Worm (Caenorhabditis elegans) whole organism, L1 larva: Measurements from ENCODE around the gene Y43F8C.5.

Source experiments
- C16A3.4 ChIP-seq: fragments of 150-350 bp; optimal IDR thresholded peaks from 2 replicates; lab custom pipeline; 2014; ENCODE audit warnings: missing biosample characterization, missing genetic modification characterization
- Y116A8C.19 ChIP-seq: sonication (generic microtip); optimal IDR thresholded peaks from 2 replicates; lab custom pipeline; 2016; ENCODE audit warnings: missing compliant biosample characterization, missing genetic modification characterization, borderline replicate concordance
- aha-1 ChIP-seq: fragments of 150-350 bp; optimal IDR thresholded peaks from 2 replicates; lab custom pipeline; 2014; ENCODE audit warnings: missing biosample characterization, missing genetic modification characterization
- ama-1 ChIP-seq: fragments of 150-350 bp; optimal IDR thresholded peaks from 2 replicates; lab custom pipeline; 2014
- blmp-1 ChIP-seq: fragments of 150-350 bp; optimal IDR thresholded peaks from 2 replicates; lab custom pipeline; 2014; ENCODE audit warnings: missing biosample characterization, missing genetic modification characterization
- ceh-63 ChIP-seq: fragments of 200-800 bp; sonication (Bioruptor generic); optimal IDR thresholded peaks from 2 replicates; lab custom pipeline; 2018; ENCODE audit warnings: mild to moderate bottlenecking, missing genetic modification characterization, missing compliant biosample characterization
- ceh-8 ChIP-seq: fragments of 200-800 bp; sonication (Bioruptor generic); optimal IDR thresholded peaks from 2 replicates; lab custom pipeline; 2018; ENCODE audit warnings: mild to moderate bottlenecking, missing genetic modification characterization, moderate library complexity, missing compliant biosample characterization
- ceh-82 ChIP-seq, 3 experiments: fragments of 150-350 bp in 1 of 3; sonication (generic microtip) in 2 of 3; optimal IDR thresholded peaks; 2 replicates each; lab custom pipeline; 2014 to 2017; ENCODE audit warnings: missing biosample characterization in 3 of 3, missing genetic modification characterization in 3 of 3
- ces-1 ChIP-seq: fragments of 150-350 bp; optimal IDR thresholded peaks from 2 replicates; lab custom pipeline; 2014; ENCODE audit warnings: missing biosample characterization, missing genetic modification reagents, missing genetic modification characterization
- dpl-1 ChIP-seq, 3 experiments: fragments of 150-350 bp in 2 of 3; sonication (generic microtip) in 1 of 3; optimal IDR thresholded peaks; 2 replicates each; lab custom pipeline; 2014 to 2017; ENCODE audit warnings: missing biosample characterization in 3 of 3, missing genetic modification characterization in 3 of 3, missing genetic modification reagents in 3 of 3
- efl-1 ChIP-seq, 4 experiments: fragments of 150-350 bp; optimal IDR thresholded peaks in 3 of 4; peaks in 1 of 4; 1 replicate in 1 of 4; 2 replicates in 3 of 4; lab custom pipeline; 2014; ENCODE audit warnings: missing biosample characterization in 2 of 4, missing genetic modification characterization in 2 of 4, missing genetic modification reagents in 2 of 4
- egl-13 ChIP-seq: sonication (generic microtip); optimal IDR thresholded peaks from 2 replicates; lab custom pipeline; 2016; ENCODE audit warnings: missing genotype, missing genetic modification reagents, missing genetic modification characterization, missing compliant biosample characterization
- egl-27 ChIP-seq, 2 experiments: fragments of 150-350 bp in 1 of 2; sonication (generic microtip); optimal IDR thresholded peaks; 3 replicates each; lab custom pipeline; 2017 to 2018; ENCODE audit warnings: missing biosample characterization in 2 of 2, missing genetic modification characterization in 2 of 2, missing genetic modification reagents in 2 of 2
- elt-2 ChIP-seq: sonication (generic microtip); optimal IDR thresholded peaks from 2 replicates; lab custom pipeline; 2016; ENCODE audit warnings: missing genetic modification characterization, mild to moderate bottlenecking, inconsistent platforms, missing compliant biosample characterization, missing genetic modification reagents
- elt-3 ChIP-seq, 6 experiments: fragments of 150-350 bp in 1 of 6; sonication (generic microtip); optimal IDR thresholded peaks; 2 replicates each; lab custom pipeline; 2017 to 2018; ENCODE audit warnings: missing biosample characterization in 6 of 6, missing genetic modification characterization in 6 of 6, inconsistent platforms in 1 of 6
- fkh-4 ChIP-seq: sonication (generic microtip); optimal IDR thresholded peaks from 2 replicates; lab custom pipeline; 2016; ENCODE audit warnings: missing compliant biosample characterization, missing genetic modification characterization, borderline replicate concordance
- fos-1 ChIP-seq: fragments of 150-350 bp; optimal IDR thresholded peaks from 2 replicates; lab custom pipeline; 2014; ENCODE audit warnings: missing biosample characterization, missing genetic modification characterization
- grh-1 ChIP-seq: fragments of 200-800 bp; sonication (Bioruptor generic); IDR thresholded peaks from 2 replicates; pipeline ENCODE4 v1.3.6; 2022; ENCODE audit warnings: missing genetic modification reagents, missing genetic modification characterization, missing compliant biosample characterization
- hlh-4 ChIP-seq: sonication (generic microtip); optimal IDR thresholded peaks from 2 replicates; lab custom pipeline; 2016; ENCODE audit warnings: mild to moderate bottlenecking, missing genetic modification characterization, missing compliant biosample characterization
- irx-1 ChIP-seq: sonication (generic microtip); optimal IDR thresholded peaks from 2 replicates; lab custom pipeline; 2016; ENCODE audit warnings: missing genetic modification characterization, missing compliant biosample characterization
- isw-1 ChIP-seq: fragments of 200-800 bp; sonication (Bioruptor generic); IDR thresholded peaks from 2 replicates; pipeline ENCODE4 v1.3.6; 2022; ENCODE audit warnings: missing genetic modification characterization, missing compliant biosample characterization
- jun-1 ChIP-seq: fragments of 150-350 bp; optimal IDR thresholded peaks from 2 replicates; lab custom pipeline; 2014; ENCODE audit warnings: missing biosample characterization, missing genetic modification reagents, missing genetic modification characterization
- lin-35 ChIP-seq, 2 experiments: fragments of 150-350 bp; optimal IDR thresholded peaks; 2 replicates each; lab custom pipeline; 2014; ENCODE audit warnings: missing biosample characterization in 2 of 2, missing genetic modification characterization in 2 of 2, missing genetic modification reagents in 2 of 2
- lir-3 ChIP-seq: sonication (generic microtip); optimal IDR thresholded peaks from 2 replicates; lab custom pipeline; 2016; ENCODE audit warnings: mild to moderate bottlenecking, missing genetic modification characterization, moderate library complexity, missing compliant biosample characterization; ENCODE audit not compliant: poor library complexity
- lsy-2 ChIP-seq, 2 experiments: fragments of 150-350 bp; optimal IDR thresholded peaks; 2 replicates each; lab custom pipeline; 2014; ENCODE audit warnings: missing biosample characterization in 2 of 2, missing genetic modification characterization in 2 of 2
- mab-9 ChIP-seq: fragments of 200-800 bp; sonication (Bioruptor generic); IDR thresholded peaks from 2 replicates; pipeline ENCODE4 v1.3.6; 2022; ENCODE audit warnings: missing genetic modification reagents, missing genetic modification characterization, missing compliant biosample characterization
- nhr-11 ChIP-seq: fragments of 150-350 bp; optimal IDR thresholded peaks from 2 replicates; lab custom pipeline; 2014; ENCODE audit warnings: missing biosample characterization, missing genetic modification characterization
- nhr-19 ChIP-seq: fragments of 200-800 bp; sonication (Bioruptor generic); conservative IDR thresholded peaks from 2 replicates; pipeline ENCODE4 v1.3.6; 2022; ENCODE audit warnings: missing genetic modification characterization, missing compliant biosample characterization
- nhr-237 ChIP-seq: fragments of 150-350 bp; optimal IDR thresholded peaks from 2 replicates; lab custom pipeline; 2014; ENCODE audit warnings: missing biosample characterization, missing genetic modification characterization
- nhr-28 ChIP-seq: fragments of 150-350 bp; optimal IDR thresholded peaks from 2 replicates; lab custom pipeline; 2014; ENCODE audit warnings: missing biosample characterization, missing genetic modification characterization
- nhr-47 ChIP-seq: sonication (generic microtip); optimal IDR thresholded peaks from 2 replicates; lab custom pipeline; 2016; ENCODE audit warnings: mild to moderate bottlenecking, missing genetic modification characterization, moderate library complexity, missing compliant biosample characterization
- nhr-71 ChIP-seq: sonication (generic microtip); optimal IDR thresholded peaks from 2 replicates; lab custom pipeline; 2016; ENCODE audit warnings: mild to moderate bottlenecking, missing genetic modification characterization, moderate library complexity, missing compliant biosample characterization
- nhr-76 ChIP-seq: sonication (generic microtip); optimal IDR thresholded peaks from 2 replicates; lab custom pipeline; 2017; ENCODE audit warnings: missing biosample characterization, missing genetic modification characterization
- nhr-77 ChIP-seq: fragments of 150-350 bp; optimal IDR thresholded peaks from 2 replicates; lab custom pipeline; 2014; ENCODE audit warnings: missing biosample characterization, missing genetic modification characterization
- nhr-84 ChIP-seq: sonication (generic microtip); optimal IDR thresholded peaks from 2 replicates; lab custom pipeline; 2017; ENCODE audit warnings: missing biosample characterization, missing genetic modification characterization
- nhr-85 ChIP-seq: sonication (generic microtip); peaks from one replicate; lab custom pipeline; 2016; ENCODE audit warnings: missing genetic modification characterization, inconsistent platforms, missing compliant biosample characterization
- pag-3 ChIP-seq: sonication (generic microtip); optimal IDR thresholded peaks from 2 replicates; lab custom pipeline; 2017; ENCODE audit warnings: missing genetic modification characterization, mild to moderate bottlenecking, missing compliant biosample characterization, antibody characterized with exemption, borderline replicate concordance; ENCODE audit not compliant: insufficient read depth
- pax-3 ChIP-seq: fragments of 200-800 bp; sonication (Bioruptor generic); optimal IDR thresholded peaks from 2 replicates; lab custom pipeline; 2018; ENCODE audit warnings: mild to moderate bottlenecking, missing genetic modification characterization, moderate library complexity, missing compliant biosample characterization
- pqm-1 ChIP-seq: sonication (generic microtip); optimal IDR thresholded peaks from 3 replicates; lab custom pipeline; 2017; ENCODE audit warnings: missing biosample characterization, missing genetic modification characterization
- rnt-1 ChIP-seq: sonication (generic microtip); optimal IDR thresholded peaks from 2 replicates; lab custom pipeline; 2016; ENCODE audit warnings: mild to moderate bottlenecking, missing genetic modification characterization, moderate library complexity, missing compliant biosample characterization
- skn-1 ChIP-seq: fragments of 150-350 bp; optimal IDR thresholded peaks from 2 replicates; lab custom pipeline; 2014; ENCODE audit warnings: missing biosample characterization, missing genetic modification characterization
- snpc-4 ChIP-seq: fragments of 150-350 bp; optimal IDR thresholded peaks from 2 replicates; lab custom pipeline; 2014; ENCODE audit warnings: missing biosample characterization, missing genetic modification characterization
- sox-4 ChIP-seq: sonication (generic microtip); optimal IDR thresholded peaks from 2 replicates; lab custom pipeline; 2016; ENCODE audit warnings: missing genetic modification characterization, missing compliant biosample characterization
- sup-37 ChIP-seq: fragments of 200-800 bp; sonication (Bioruptor generic); optimal IDR thresholded peaks from 2 replicates; lab custom pipeline; 2018; ENCODE audit warnings: mild to moderate bottlenecking, missing genetic modification characterization, missing compliant biosample characterization
- unc-30 ChIP-seq: sonication (generic microtip); optimal IDR thresholded peaks from 2 replicates; lab custom pipeline; 2017; ENCODE audit warnings: missing biosample characterization, missing genetic modification characterization
- unc-98 ChIP-seq: fragments of 200-800 bp; sonication (Bioruptor generic); IDR thresholded peaks from 2 replicates; pipeline ENCODE4 v1.3.6; 2022; ENCODE audit warnings: missing genetic modification characterization, missing compliant biosample characterization
- zag-1 ChIP-seq: fragments of 150-350 bp; optimal IDR thresholded peaks from 2 replicates; lab custom pipeline; 2014; ENCODE audit warnings: missing biosample characterization, missing genetic modification characterization

The Y43F8C.5 gene

ce11 chrV:19623523-19624312 lies 8.7 kb downstream of the Y43F8C.5 start:
- no peak for TF ChIP-seq sup-37 (GFP tag; lab: Kevin White, UChicago)
- TF ChIP-seq nhr-19 (GFP tag; lab: Robert Waterston, UW), result no peak
- TF ChIP-seq elt-2 (tag; lab: Kevin White, UChicago), result peak; percentile 16
- peak in 1 of 6 experiments; percentile 8 for TF ChIP-seq elt-3 (tag; optimal IDR thresholded peaks at IDR 0.05; lab: Kevin White, UChicago)
- TF ChIP-seq zag-1 (tag; lab: Kevin White, UChicago), result no peak
- no peak for TF ChIP-seq ces-1 (GFP tag; lab: Kevin White, UChicago)
- no peak for TF ChIP-seq aha-1 (tag; lab: Kevin White, UChicago)
- no peak for TF ChIP-seq lir-3
- no peak for TF ChIP-seq efl-1 (optimal IDR thresholded peaks at IDR 0.05; lab: Kevin White, UChicago)
- TF ChIP-seq efl-1 (GFP tag; optimal IDR thresholded peaks at IDR 0.05 in 1 of 2; lab: Kevin White, UChicago), result peak in 1 of 2 experiments; percentile 72
- no peak for TF ChIP-seq pqm-1
- TF ChIP-seq egl-27 (tag; optimal IDR thresholded peaks at IDR 0.05; lab: Kevin White, UChicago), result no peak
- no peak for TF ChIP-seq ama-1
- TF ChIP-seq nhr-85, result peak; percentile 16
- no peak for TF ChIP-seq pag-3 (tag; lab: Kevin White, UChicago)
- no peak for TF ChIP-seq unc-30 (tag; lab: Kevin White, UChicago)
- no peak for TF ChIP-seq nhr-76 (tag; lab: Kevin White, UChicago)
- no peak for TF ChIP-seq nhr-237 (tag; lab: Kevin White, UChicago)
- no peak for TF ChIP-seq mab-9
- TF ChIP-seq Y116A8C.19 (tag; lab: Kevin White, UChicago), result no peak
- peak; percentile 37 for TF ChIP-seq blmp-1 (tag; lab: Kevin White, UChicago)
- no peak for TF ChIP-seq egl-13
- peak in 1 of 2 experiments; percentile 35 for TF ChIP-seq lsy-2 (tag; optimal IDR thresholded peaks at IDR 0.05; lab: Kevin White, UChicago)
- no peak for TF ChIP-seq hlh-4
- TF ChIP-seq unc-98 (GFP tag; lab: Robert Waterston, UW), result no peak
- no peak for TF ChIP-seq ceh-63 (GFP tag; lab: Kevin White, UChicago)
- no peak for TF ChIP-seq fkh-4 (tag; lab: Kevin White, UChicago)
- TF ChIP-seq nhr-84 (tag; lab: Kevin White, UChicago), result no peak
- TF ChIP-seq rnt-1 (tag; lab: Kevin White, UChicago), result no peak
- TF ChIP-seq lin-35 (GFP tag; optimal IDR thresholded peaks at IDR 0.05; lab: Kevin White, UChicago), result no peak
- no peak for TF ChIP-seq ceh-82 (tag; optimal IDR thresholded peaks at IDR 0.05; lab: Kevin White, UChicago)
- TF ChIP-seq snpc-4 (tag; lab: Kevin White, UChicago), result no peak
- TF ChIP-seq irx-1 (tag; lab: Kevin White, UChicago), result no peak

ce11 chrV:19622440-19622914 lies 10.0 kb downstream of the Y43F8C.5 start, which contains the start of gene Y43F8C.3:
Y43F8C.3 (minus strand) TSS chrV:19622626.
- TF ChIP-seq lir-3, result no peak
- peak; percentile 12 for TF ChIP-seq elt-2 (tag; lab: Kevin White, UChicago)
- peak; percentile 61 for TF ChIP-seq blmp-1 (tag; lab: Kevin White, UChicago)
- no peak for TF ChIP-seq ama-1
- TF ChIP-seq ceh-82 (tag; optimal IDR thresholded peaks at IDR 0.05; lab: Kevin White, UChicago), result peak in 2 of 3 experiments; percentile 39 to 81
- no peak for TF ChIP-seq sox-4 (tag; lab: Kevin White, UChicago)
- no peak for TF ChIP-seq nhr-237 (tag; lab: Kevin White, UChicago)
- peak; percentile 6 to 49 (median 13) for TF ChIP-seq dpl-1 (GFP tag; optimal IDR thresholded peaks at IDR 0.05; lab: Kevin White, UChicago)
- no peak for TF ChIP-seq pqm-1
- peak; percentile 12; the same call in 1 of the 2 replicates for TF ChIP-seq grh-1 (GFP tag; lab: Robert Waterston, UW)
- TF ChIP-seq skn-1 (tag; lab: Kevin White, UChicago), result peak; percentile 64
- TF ChIP-seq mab-9, result peak; percentile 22; the same call in 1 of the 2 replicates
- TF ChIP-seq pax-3 (tag; lab: Kevin White, UChicago), result peak; percentile 9
- peak; percentile 19 for TF ChIP-seq snpc-4 (tag; lab: Kevin White, UChicago)
- peak; percentile 88 for TF ChIP-seq C16A3.4 (tag; lab: Kevin White, UChicago)
- peak; percentile 37 for TF ChIP-seq fos-1 (tag; lab: Kevin White, UChicago)
- TF ChIP-seq pag-3 (tag; lab: Kevin White, UChicago), result no peak
- peak; percentile 70 for TF ChIP-seq nhr-77 (tag; lab: Kevin White, UChicago)
- peak; percentile 27 for TF ChIP-seq nhr-47 (tag; lab: Kevin White, UChicago)
- peak; percentile 63 for TF ChIP-seq ceh-8 (GFP tag; lab: Kevin White, UChicago)
- TF ChIP-seq jun-1 (tag; lab: Kevin White, UChicago), result peak; percentile 60
- TF ChIP-seq nhr-19 (GFP tag; lab: Robert Waterston, UW), result peak; percentile 57
- TF ChIP-seq nhr-28 (tag; lab: Kevin White, UChicago), result no peak
- TF ChIP-seq rnt-1 (tag; lab: Kevin White, UChicago), result peak; percentile 65
- peak; percentile 41 for TF ChIP-seq isw-1
- peak; percentile 56 to 83 for TF ChIP-seq lsy-2 (tag; optimal IDR thresholded peaks at IDR 0.05; lab: Kevin White, UChicago)
- TF ChIP-seq nhr-11 (tag; lab: Kevin White, UChicago), result no peak
- peak; percentile 58 for TF ChIP-seq nhr-71 (tag; lab: Kevin White, UChicago)
